Worm (Caenorhabditis elegans): Measurements from ENCODE around the gene pisy-1.

ce11 chrII:12738284-12739201, at the start of gene pisy-1:
- TF ChIP-seq ZK546.5 (tag; optimal IDR thresholded peaks at IDR 0.05) = no peak
- TF ChIP-seq set-16 (GFP tag; IDR thresholded peaks at IDR 0.05) = no peak
- TF ChIP-seq skn-1 (tag; optimal IDR thresholded peaks at IDR 0.05) = no peak
- TF ChIP-seq madf-5 (GFP tag; IDR thresholded peaks at IDR 0.05) = no peak
- peak; percentile 50 for TF ChIP-seq lin-13 (GFP tag; optimal IDR thresholded peaks at IDR 0.05)
- peak in 1 of 2 experiments; percentile 2 for TF ChIP-seq unc-62 (GFP tag; optimal IDR thresholded peaks at IDR 0.05 in 1 of 2)
- no peak for TF ChIP-seq unc-62 (tag; optimal IDR thresholded peaks at IDR 0.05)
- no peak for TF ChIP-seq egl-27 (tag; optimal IDR thresholded peaks at IDR 0.05)
- TF ChIP-seq nhr-6 (tag; optimal IDR thresholded peaks at IDR 0.05) = peak; percentile 70
- TF ChIP-seq nhr-76 (tag; optimal IDR thresholded peaks at IDR 0.05) = no peak
- TF ChIP-seq nhr-28 (tag; optimal IDR thresholded peaks at IDR 0.05) = peak; percentile 40
- TF ChIP-seq nhr-11 (tag; optimal IDR thresholded peaks at IDR 0.05) = no peak
